Fruit fly (Drosophila melanogaster): ENCODE results near the gene ncd.

DNA sequence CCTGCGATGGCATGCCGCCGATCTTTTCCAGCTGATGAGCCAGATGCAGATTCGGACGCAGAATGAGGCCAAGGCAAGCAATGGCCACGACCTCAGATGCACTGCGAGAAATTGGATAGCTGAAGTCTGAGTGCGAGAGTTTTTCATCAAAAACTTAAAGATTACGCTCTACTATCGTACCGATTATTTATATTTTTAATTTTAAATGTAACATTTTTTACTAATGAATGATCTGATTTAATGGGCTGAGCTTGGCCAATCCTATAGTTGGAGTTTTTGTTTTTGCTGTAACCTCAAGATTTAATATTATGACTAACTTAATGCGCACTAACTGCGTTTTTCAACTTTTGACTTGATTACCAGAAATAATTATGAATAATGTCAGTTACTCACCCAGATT lies 44.6 kb downstream of the ncd start:
- TF ChIP-seq Myc (optimal IDR thresholded peaks at IDR 0.05), result no peak
- TF ChIP-seq ttk (optimal IDR thresholded peaks at IDR 0.05), result no peak

Data from Kc167 (cell line).